Worm (Caenorhabditis elegans) whole organism, L4 larva: ENCODE measurements around the gene K08D8.11.
A peak's percentile ranks its signal among the peaks of the same experiment; 100 is the strongest.

Experiments used
- F26F4.8 ChIP-seq: fragments of 200-800 bp; sonication (Bioruptor generic); conservative IDR thresholded peaks from 2 replicates; pipeline ENCODE4 v1.3.6; 2022; ENCODE audit warnings: missing genetic modification characterization, missing compliant biosample characterization
- T20F7.1 ChIP-seq: fragments of 200-800 bp; sonication (Bioruptor generic); optimal IDR thresholded peaks from 2 replicates; lab custom pipeline; 2018; ENCODE audit warnings: mild to moderate bottlenecking, missing genetic modification characterization, missing compliant biosample characterization
- T26A8.4 ChIP-seq: fragments of 200-800 bp; sonication (Bioruptor generic); IDR thresholded peaks from 2 replicates; pipeline ENCODE4 v1.3.6; 2022; ENCODE audit warnings: missing genetic modification characterization, missing compliant biosample characterization
- Y48G9A.11 ChIP-seq: fragments of 200-800 bp; sonication (Bioruptor generic); IDR thresholded peaks from 2 replicates; pipeline ENCODE4 v1.3.6; 2022; ENCODE audit warnings: missing genetic modification reagents, missing genetic modification characterization, missing compliant biosample characterization
- Y5F2A.4 ChIP-seq: fragments of 200-800 bp; sonication (Bioruptor generic); optimal IDR thresholded peaks from 2 replicates; lab custom pipeline; 2018; ENCODE audit warnings: mild to moderate bottlenecking, missing genetic modification characterization, missing compliant biosample characterization
- Y75B8A.6 ChIP-seq: fragments of 200-800 bp; sonication (Bioruptor generic); IDR thresholded peaks from 2 replicates; pipeline ENCODE4 v1.3.6; 2022; ENCODE audit warnings: missing genetic modification reagents, missing genetic modification characterization, missing compliant biosample characterization
- aha-1 ChIP-seq: fragments of 150-350 bp; peaks from one replicate; lab custom pipeline; 2014; ENCODE audit warnings: missing biosample characterization, missing genetic modification characterization
- aly-2 ChIP-seq: sonication (generic microtip); optimal IDR thresholded peaks from 2 replicates; lab custom pipeline; 2018; ENCODE audit warnings: missing biosample characterization, missing genetic modification characterization
- ctbp-1 ChIP-seq: fragments of 200-800 bp; sonication (Bioruptor generic); IDR thresholded peaks from 2 replicates; pipeline ENCODE4 v1.3.6; 2022; ENCODE audit warnings: missing genetic modification reagents, missing genetic modification characterization, missing compliant biosample characterization
- daf-12 ChIP-seq: fragments of 150-350 bp; optimal IDR thresholded peaks from 2 replicates; lab custom pipeline; 2014; ENCODE audit warnings: missing biosample characterization, missing genetic modification reagents, missing genetic modification characterization
- daf-16 ChIP-seq, 3 experiments: sonication (generic microtip); optimal IDR thresholded peaks; 2 replicates each; lab custom pipeline; 2016 to 2017; ENCODE audit warnings: missing genetic modification characterization in 3 of 3, missing genetic modification reagents in 3 of 3, mild to moderate bottlenecking in 2 of 3, missing compliant biosample characterization in 2 of 3, missing biosample characterization in 1 of 3, moderate library complexity in 1 of 3
- dmd-6 ChIP-seq: fragments of 200-800 bp; sonication (Bioruptor generic); IDR thresholded peaks from 2 replicates; pipeline ENCODE4 v1.3.6; 2022; ENCODE audit warnings: missing genetic modification reagents, missing genetic modification characterization, missing compliant biosample characterization
- dve-1 ChIP-seq: sonication (generic microtip); optimal IDR thresholded peaks from 2 replicates; lab custom pipeline; 2017; ENCODE audit warnings: antibody characterized with exemption, mild to moderate bottlenecking, missing genetic modification characterization, missing compliant biosample characterization; ENCODE audit not compliant: insufficient read depth
- egl-27 ChIP-seq: sonication (generic microtip); optimal IDR thresholded peaks from 3 replicates; lab custom pipeline; 2017; ENCODE audit warnings: missing biosample characterization, missing genetic modification reagents, missing genetic modification characterization
- egl-43 ChIP-seq: fragments of 200-800 bp; sonication (Bioruptor generic); IDR thresholded peaks from 2 replicates; pipeline ENCODE4 v1.3.6; 2022; ENCODE audit warnings: missing genetic modification reagents, missing genetic modification characterization, missing compliant biosample characterization
- fkh-10 ChIP-seq: fragments of 150-350 bp; optimal IDR thresholded peaks from 2 replicates; lab custom pipeline; 2014; ENCODE audit warnings: missing biosample characterization, missing genetic modification reagents, missing genetic modification characterization
- gei-8 ChIP-seq: fragments of 200-800 bp; sonication (Bioruptor generic); optimal IDR thresholded peaks from 2 replicates; lab custom pipeline; 2018; ENCODE audit warnings: mild to moderate bottlenecking, missing genetic modification characterization, missing compliant biosample characterization
- hlh-11 ChIP-seq: fragments of 200-800 bp; sonication (Bioruptor generic); optimal IDR thresholded peaks from 2 replicates; lab custom pipeline; 2018; ENCODE audit warnings: mild to moderate bottlenecking, missing genetic modification characterization, missing compliant biosample characterization
- hmg-1.1 ChIP-seq: fragments of 200-800 bp; sonication (Bioruptor generic); IDR thresholded peaks from 2 replicates; pipeline ENCODE4 v1.3.6; 2022; ENCODE audit warnings: missing genetic modification reagents, missing genetic modification characterization, missing compliant biosample characterization
- lim-7 ChIP-seq: fragments of 200-800 bp; sonication (Bioruptor generic); IDR thresholded peaks from 2 replicates; pipeline ENCODE4 v1.3.6; 2022; ENCODE audit warnings: missing genetic modification characterization, missing compliant biosample characterization
- lin-1 ChIP-seq: fragments of 200-800 bp; sonication (Bioruptor generic); IDR thresholded peaks from 2 replicates; pipeline ENCODE4 v1.3.6; 2022; ENCODE audit warnings: missing genetic modification reagents, missing genetic modification characterization, missing compliant biosample characterization
- lin-13 ChIP-seq: fragments of 150-350 bp; optimal IDR thresholded peaks from 2 replicates; lab custom pipeline; 2014; ENCODE audit warnings: missing biosample characterization, missing genetic modification reagents, missing genetic modification characterization
- lin-15B ChIP-seq: fragments of 150-350 bp; sonication (generic microtip); optimal IDR thresholded peaks from 3 replicates; lab custom pipeline; 2014; ENCODE audit warnings: missing biosample characterization, missing genetic modification characterization
- lin-29 ChIP-seq: fragments of 200-800 bp; sonication (Bioruptor generic); IDR thresholded peaks from 2 replicates; pipeline ENCODE4 v1.3.6; 2022; ENCODE audit warnings: missing genetic modification reagents, missing genetic modification characterization, missing compliant biosample characterization
- lin-38 ChIP-seq: fragments of 200-800 bp; sonication (Bioruptor generic); IDR thresholded peaks from 2 replicates; pipeline ENCODE4 v1.3.6; 2022; ENCODE audit warnings: missing genetic modification reagents, missing genetic modification characterization, missing compliant biosample characterization
- lir-3 ChIP-seq: sonication (generic microtip); optimal IDR thresholded peaks from 2 replicates; lab custom pipeline; 2016; ENCODE audit warnings: mild to moderate bottlenecking, missing genetic modification characterization, missing compliant biosample characterization
- lsy-2 ChIP-seq, 2 experiments: fragments of 150-350 bp in 1 of 2; sonication (generic microtip) in 1 of 2; optimal IDR thresholded peaks; 2 replicates each; lab custom pipeline; 2014 to 2017; ENCODE audit warnings: missing biosample characterization in 2 of 2, missing genetic modification characterization in 2 of 2
- madf-5 ChIP-seq, 2 experiments: fragments of 200-800 bp; sonication (Bioruptor generic); IDR thresholded peaks; 2 replicates each; pipeline ENCODE4 v1.3.6; 2022; ENCODE audit warnings: missing compliant biosample characterization in 2 of 2, missing genetic modification characterization in 2 of 2
- mdl-1 ChIP-seq, 2 experiments: fragments of 150-350 bp in 1 of 2; sonication (generic microtip) in 1 of 2; optimal IDR thresholded peaks; 2 replicates each; lab custom pipeline; 2014 to 2017; ENCODE audit warnings: missing biosample characterization in 2 of 2, missing genetic modification characterization in 2 of 2
- mdt-29 ChIP-seq: fragments of 200-800 bp; sonication (Bioruptor generic); IDR thresholded peaks from 2 replicates; pipeline ENCODE4 v1.3.6; 2022; ENCODE audit warnings: missing genetic modification reagents, missing genetic modification characterization, missing compliant biosample characterization
- nhr-11 ChIP-seq: fragments of 150-350 bp; optimal IDR thresholded peaks from 2 replicates; lab custom pipeline; 2014; ENCODE audit warnings: missing biosample characterization, missing genetic modification characterization
- nhr-28 ChIP-seq: fragments of 150-350 bp; optimal IDR thresholded peaks from 2 replicates; lab custom pipeline; 2014; ENCODE audit warnings: missing biosample characterization, missing genetic modification characterization
- nhr-42 ChIP-seq: fragments of 200-800 bp; sonication (Bioruptor generic); IDR thresholded peaks from 2 replicates; pipeline ENCODE4 v1.3.6; 2022; ENCODE audit warnings: missing genetic modification characterization, missing compliant biosample characterization
- nhr-48 ChIP-seq: sonication (generic microtip); optimal IDR thresholded peaks from 2 replicates; lab custom pipeline; 2016; ENCODE audit warnings: mild to moderate bottlenecking, missing genetic modification characterization, missing compliant biosample characterization
- nhr-6 ChIP-seq: fragments of 150-350 bp; optimal IDR thresholded peaks from 2 replicates; lab custom pipeline; 2014; ENCODE audit warnings: missing biosample characterization, missing genetic modification characterization
- nhr-76 ChIP-seq: fragments of 150-350 bp; optimal IDR thresholded peaks from 2 replicates; lab custom pipeline; 2014; ENCODE audit warnings: missing biosample characterization, missing genetic modification characterization
- pha-4 ChIP-seq, 2 experiments: fragments of 150-350 bp in 1 of 2; fragments of 200-800 bp in 1 of 2; sonication (Bioruptor generic) in 1 of 2; IDR thresholded peaks in 1 of 2; optimal IDR thresholded peaks in 1 of 2; 2 replicates each; pipeline versions ENCODE4 v1.3.6 to Lab custom; 2014 to 2022; ENCODE audit warnings: missing genetic modification characterization in 2 of 2, missing genetic modification reagents in 2 of 2, missing biosample characterization in 1 of 2, missing compliant biosample characterization in 1 of 2
- rbr-2 ChIP-seq: sonication (generic microtip); optimal IDR thresholded peaks from 2 replicates; lab custom pipeline; 2016; ENCODE audit warnings: missing genotype, missing genetic modification characterization, missing compliant biosample characterization
- sdz-12 ChIP-seq: fragments of 200-800 bp; sonication (Bioruptor generic); optimal IDR thresholded peaks from 2 replicates; lab custom pipeline; 2018; ENCODE audit warnings: mild to moderate bottlenecking, missing genetic modification characterization, missing compliant biosample characterization
- set-16 ChIP-seq: fragments of 200-800 bp; sonication (Bioruptor generic); IDR thresholded peaks from 2 replicates; pipeline ENCODE4 v1.3.6; 2022; ENCODE audit warnings: missing genetic modification reagents, missing genetic modification characterization, missing compliant biosample characterization
- skn-1 ChIP-seq: fragments of 150-350 bp; optimal IDR thresholded peaks from 2 replicates; lab custom pipeline; 2014; ENCODE audit warnings: missing biosample characterization, missing genetic modification characterization
- snpc-4 ChIP-seq: fragments of 150-350 bp; optimal IDR thresholded peaks from 2 replicates; lab custom pipeline; 2014; ENCODE audit warnings: missing biosample characterization, missing genetic modification characterization
- spr-1 ChIP-seq: sonication (generic microtip); optimal IDR thresholded peaks from 2 replicates; lab custom pipeline; 2016; ENCODE audit warnings: mild to moderate bottlenecking, missing genetic modification characterization, missing compliant biosample characterization
- spr-3 ChIP-seq: fragments of 200-800 bp; sonication (Bioruptor generic); optimal IDR thresholded peaks from 2 replicates; lab custom pipeline; 2018; ENCODE audit warnings: mild to moderate bottlenecking, missing genetic modification characterization, missing compliant biosample characterization
- tag-97 ChIP-seq: fragments of 200-800 bp; sonication (Bioruptor generic); IDR thresholded peaks from 2 replicates; pipeline ENCODE4 v1.3.6; 2022; ENCODE audit warnings: missing genetic modification characterization, missing compliant biosample characterization
- unc-130 ChIP-seq: sonication (generic microtip); optimal IDR thresholded peaks from 2 replicates; lab custom pipeline; 2016; ENCODE audit warnings: missing genetic modification reagents, missing genetic modification characterization, missing compliant biosample characterization
- unc-62 ChIP-seq, 3 experiments: fragments of 150-350 bp in 1 of 3; sonication (generic microtip); optimal IDR thresholded peaks in 2 of 3; peaks in 1 of 3; 1 replicate in 1 of 3; 2 replicates in 2 of 3; lab custom pipeline; 2014 to 2017; ENCODE audit warnings: missing biosample characterization in 3 of 3, missing genetic modification characterization in 3 of 3, missing genetic modification reagents in 3 of 3, missing genotype in 1 of 3
- zfp-2 ChIP-seq: sonication (generic microtip); optimal IDR thresholded peaks from 2 replicates; lab custom pipeline; 2016; ENCODE audit warnings: mild to moderate bottlenecking, missing genetic modification characterization, missing compliant biosample characterization
- zfp-3 ChIP-seq: fragments of 200-800 bp; sonication (Bioruptor generic); conservative IDR thresholded peaks from 2 replicates; pipeline ENCODE4 v1.3.6; 2022; ENCODE audit warnings: missing genetic modification reagents, missing genetic modification characterization, missing compliant biosample characterization

The K08D8.11 gene

DNA sequence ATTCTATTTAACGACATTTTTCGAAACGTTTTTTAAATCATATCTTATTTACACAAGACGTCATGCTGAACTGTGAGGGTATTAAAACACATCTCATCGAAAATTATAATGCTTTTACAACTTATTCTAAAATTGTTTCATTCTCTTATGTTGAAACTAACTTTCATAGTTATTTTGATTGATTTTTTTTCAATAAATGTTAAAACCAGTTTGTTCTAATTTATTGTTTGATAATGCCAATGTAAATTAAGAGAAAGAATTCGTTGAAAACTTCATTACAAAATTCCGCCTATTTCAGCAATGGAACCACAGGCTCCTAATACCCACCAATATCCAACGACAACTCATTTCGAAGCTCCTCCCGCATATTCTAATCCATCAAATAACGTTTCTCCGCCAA lies at the start of gene K08D8.11:
K08D8.11 (plus strand) TSS at position 301 of the 400 bp plus-strand sequence.
- TF ChIP-seq nhr-76: no peak
- no peak for TF ChIP-seq Y75B8A.6 (GFP tag; lab: Robert Waterston, UW)
- no peak for TF ChIP-seq nhr-42 (GFP tag; lab: Robert Waterston, UW)
- TF ChIP-seq mdt-29 (GFP tag; lab: Robert Waterston, UW): no peak
- no peak for TF ChIP-seq lim-7 (GFP tag; lab: Robert Waterston, UW)
- no peak for TF ChIP-seq gei-8 (GFP tag; lab: Kevin White, UChicago)
- no peak for TF ChIP-seq tag-97 (GFP tag; lab: Robert Waterston, UW)
- no peak for TF ChIP-seq aha-1 (tag; lab: Kevin White, UChicago)
- TF ChIP-seq nhr-11 (tag; lab: Kevin White, UChicago): no peak
- no peak for TF ChIP-seq snpc-4
- no peak for TF ChIP-seq nhr-48
- no peak for TF ChIP-seq mdl-1 (tag; optimal IDR thresholded peaks at IDR 0.05; lab: Kevin White, UChicago)
- TF ChIP-seq pha-4 (GFP tag; IDR thresholded peaks at IDR 0.05; lab: Robert Waterston, UW): no peak
- TF ChIP-seq pha-4 (tag; optimal IDR thresholded peaks at IDR 0.05; lab: Kevin White, UChicago): no peak
- TF ChIP-seq zfp-2 (tag; lab: Kevin White, UChicago): no peak
- TF ChIP-seq dve-1 (tag; lab: Kevin White, UChicago): no peak

ce11 chrIV:12845596-12845995 lies 49.5 kb upstream of the K08D8.11 start, which contains the start of gene txt-19:
TSS of gene txt-19 (plus strand) at chrIV:12845899.
- TF ChIP-seq F26F4.8 (no peak), nhr-6 (no peak), Y48G9A.11 (GFP tag; lab: Robert Waterston, UW) (no peak), hmg-1.1 (no peak), aha-1 (tag; lab: Kevin White, UChicago) (peak; percentile 28), lin-13 (GFP tag; lab: Kevin White, UChicago) (no peak), nhr-28 (tag; lab: Kevin White, UChicago) (no peak), egl-27 (tag; lab: Kevin White, UChicago) (no peak), unc-62 (GFP tag; optimal IDR thresholded peaks at IDR 0.05 in 1 of 2; lab: Kevin White, UChicago) (no peak), unc-62 (tag; optimal IDR thresholded peaks at IDR 0.05; lab: Kevin White, UChicago) (no peak), rbr-2 (tag; lab: Kevin White, UChicago) (peak; percentile 21), T26A8.4 (no peak), nhr-48 (no peak), nhr-42 (GFP tag; lab: Robert Waterston, UW) (no peak), spr-3 (GFP tag; lab: Kevin White, UChicago) (no peak), dve-1 (tag; lab: Kevin White, UChicago) (no peak), T20F7.1 (GFP tag; lab: Kevin White, UChicago) (no peak), ctbp-1 (no peak), hlh-11 (tag; lab: Kevin White, UChicago) (peak; percentile 16), fkh-10 (GFP tag; lab: Kevin White, UChicago) (no peak), lin-38 (GFP tag; lab: Robert Waterston, UW) (no peak), lin-1 (GFP tag; lab: Robert Waterston, UW) (no peak), dmd-6 (GFP tag; lab: Robert Waterston, UW) (no peak), zfp-3 (no peak), lin-29 (GFP tag; lab: Robert Waterston, UW) (no peak), set-16 (GFP tag; lab: Robert Waterston, UW) (peak; percentile 71), skn-1 (tag; lab: Kevin White, UChicago) (no peak), madf-5 (GFP tag; IDR thresholded peaks at IDR 0.05; lab: Robert Waterston, UW) (no peak), lir-3 (tag; lab: Kevin White, UChicago) (no peak), lsy-2 (tag; optimal IDR thresholded peaks at IDR 0.05; lab: Kevin White, UChicago) (no peak), egl-43 (GFP tag; lab: Robert Waterston, UW) (no peak), unc-130 (GFP tag; lab: Kevin White, UChicago) (no peak), spr-1 (no peak), pha-4 (GFP tag; IDR thresholded peaks at IDR 0.05; lab: Robert Waterston, UW) (no peak), pha-4 (tag; optimal IDR thresholded peaks at IDR 0.05; lab: Kevin White, UChicago) (no peak), sdz-12 (peak; percentile 5), Y5F2A.4 (GFP tag; lab: Kevin White, UChicago) (no peak), daf-12 (tag; lab: Kevin White, UChicago) (no peak), lin-15B (tag; lab: Kevin White, UChicago) (no peak), daf-16 (GFP tag; optimal IDR thresholded peaks at IDR 0.05; lab: Kevin White, UChicago) (no peak), daf-16 (tag; optimal IDR thresholded peaks at IDR 0.05; lab: Kevin White, UChicago) (no peak), aly-2 (tag; lab: Kevin White, UChicago) (no peak)
